Fruit fly (Drosophila melanogaster) whole organism, pupa: ENCODE data around the gene CG31141.

Experiments
- CG13204 ChIP-seq: fragments of 200-800 bp; sonication (Bioruptor generic); optimal IDR thresholded peaks from 2 replicates; lab custom pipeline; 2018; ENCODE audit warnings: missing biosample characterization, mild to moderate bottlenecking, missing genetic modification characterization, moderate library complexity
- CG15710 ChIP-seq: fragments of 200-800 bp; sonication (Bioruptor generic); optimal IDR thresholded peaks from 2 replicates; lab custom pipeline; 2018; ENCODE audit warnings: missing biosample characterization, mild to moderate bottlenecking, missing genetic modification characterization, moderate library complexity
- CG17806 ChIP-seq: fragments of 200-800 bp; sonication (Bioruptor generic); optimal IDR thresholded peaks from 2 replicates; lab custom pipeline; 2018; ENCODE audit warnings: missing biosample characterization, mild to moderate bottlenecking, missing genetic modification characterization, moderate library complexity
- CG4496 ChIP-seq: fragments of 200-800 bp; sonication (Bioruptor generic); IDR thresholded peaks from 3 replicates; pipeline ENCODE4 v1.3.6; 2022; ENCODE audit warnings: missing biosample characterization, missing genetic modification characterization
- CG8159 ChIP-seq: fragments of 200-800 bp; sonication (Bioruptor generic); optimal IDR thresholded peaks from 3 replicates; lab custom pipeline; 2018; ENCODE audit warnings: missing biosample characterization, mild to moderate bottlenecking, missing genetic modification characterization, moderate library complexity
- CG8301 ChIP-seq: fragments of 200-800 bp; sonication (Bioruptor generic); optimal IDR thresholded peaks from 2 replicates; lab custom pipeline; 2018; ENCODE audit warnings: missing biosample characterization, mild to moderate bottlenecking, missing genetic modification characterization
- CG9948 ChIP-seq: fragments of 200-800 bp; sonication (Bioruptor generic); optimal IDR thresholded peaks from 2 replicates; lab custom pipeline; 2018; ENCODE audit warnings: missing biosample characterization, mild to moderate bottlenecking, missing genetic modification characterization, moderate library complexity
- D1 ChIP-seq: fragments of 200-800 bp; sonication (Bioruptor generic); optimal IDR thresholded peaks from 2 replicates; lab custom pipeline; 2018; ENCODE audit warnings: missing biosample characterization, mild to moderate bottlenecking, missing genetic modification characterization, moderate library complexity
- EcR ChIP-seq: fragments of 200-800 bp; sonication (Bioruptor generic); optimal IDR thresholded peaks from 3 replicates; lab custom pipeline; 2019; ENCODE audit warnings: missing biosample characterization, missing genetic modification characterization, mild to moderate bottlenecking, moderate library complexity, missing genetic modification reagents
- Pif1B ChIP-seq: fragments of 200-800 bp; sonication (Bioruptor generic); optimal IDR thresholded peaks from 3 replicates; lab custom pipeline; 2016; ENCODE audit warnings: missing biosample characterization, missing genetic modification characterization
- Snoo ChIP-seq: fragments of 200-800 bp; sonication (Bioruptor generic); optimal IDR thresholded peaks from 3 replicates; lab custom pipeline; 2017; ENCODE audit warnings: missing biosample characterization, mild to moderate bottlenecking, missing genetic modification characterization, inconsistent platforms
- fd96Ca ChIP-seq: fragments of 200-800 bp; sonication (Bioruptor generic); IDR thresholded peaks from 3 replicates; pipeline ENCODE4 v1.3.6; 2022; ENCODE audit warnings: missing biosample characterization, missing genetic modification characterization
- gl ChIP-seq: fragments of 200-800 bp; sonication (Bioruptor generic); optimal IDR thresholded peaks from 2 replicates; lab custom pipeline; 2018; ENCODE audit warnings: missing biosample characterization, mild to moderate bottlenecking, missing genetic modification characterization
- rn ChIP-seq: fragments of 200-800 bp; sonication (Bioruptor generic); IDR thresholded peaks from 2 replicates; pipeline ENCODE4 v1.3.6; 2022; ENCODE audit warnings: missing biosample characterization, missing genetic modification characterization

DNA sequence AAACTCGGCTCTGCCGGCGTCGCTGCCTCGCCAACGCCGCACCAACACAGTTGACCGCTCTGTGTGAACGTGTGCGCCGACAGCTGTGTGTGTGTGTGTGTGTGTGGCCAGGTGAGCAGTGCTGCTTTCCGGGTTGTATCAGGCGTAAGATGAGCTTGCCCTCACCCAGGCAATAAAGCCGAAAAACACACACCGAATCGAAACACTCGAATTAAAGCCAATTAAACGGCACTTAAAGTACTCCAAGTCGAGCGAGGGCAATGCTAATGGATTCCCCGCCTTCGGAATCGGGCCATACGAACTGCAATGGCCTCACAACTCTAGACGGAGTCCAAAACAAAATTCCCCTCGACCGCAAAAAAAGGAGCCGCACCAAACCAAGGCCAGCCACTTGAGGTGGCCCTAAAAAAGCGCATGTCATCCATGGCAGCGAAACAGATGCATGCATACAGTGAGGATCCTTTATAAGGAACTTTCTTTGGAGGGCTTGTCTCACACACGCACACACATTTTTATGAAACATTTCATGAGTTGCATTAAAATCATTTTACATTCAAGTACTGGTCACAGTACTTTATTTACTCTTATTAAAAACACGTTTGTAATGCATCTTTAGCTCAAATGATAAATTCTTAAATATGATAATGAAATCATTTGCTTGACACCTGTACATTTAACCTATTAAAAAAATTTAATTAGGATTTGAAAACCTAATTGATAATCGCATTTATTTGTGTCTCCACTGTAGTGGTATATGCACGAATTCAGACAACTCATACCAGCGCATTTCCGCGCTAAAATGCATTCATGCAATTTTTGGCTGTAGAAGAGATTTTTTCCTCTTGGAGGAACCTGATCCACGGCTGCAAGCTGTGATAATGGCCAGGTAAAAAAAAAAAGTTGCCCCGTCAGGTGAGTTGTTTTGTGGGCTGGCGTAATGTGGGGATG, 25.6 kb downstream of the CG31141 start:
- TF ChIP-seq D1 (tag; lab: Kevin White, UChicago) (peak; percentile 93), rn (GFP tag; lab: Robert Waterston, UW) (peak; percentile 47; the same call in 1 of the 2 replicates), CG8301 (tag; lab: Kevin White, UChicago) (peak; percentile 89), CG17806 (tag; lab: Kevin White, UChicago) (peak; percentile 95), fd96Ca (GFP tag; lab: Robert Waterston, UW) (peak; percentile 50; the same call in 2 of the 3 replicates), CG9948 (tag; lab: Kevin White, UChicago) (peak; percentile 96), Pif1B (peak; percentile 93), EcR (peak; percentile 62), CG13204 (GFP tag; lab: Kevin White, UChicago) (peak; percentile 88), Snoo (peak; percentile 91), CG8159 (tag; lab: Kevin White, UChicago) (peak; percentile 99), CG4496 (GFP tag; lab: Robert Waterston, UW) (peak; percentile 72; the same call in 2 of the 3 replicates), gl (tag; lab: Kevin White, UChicago) (peak; percentile 82), CG15710 (tag; lab: Kevin White, UChicago) (peak; percentile 98)
